Worm (Caenorhabditis elegans) whole organism, early embryonic: ENCODE data around the gene tofu-7.

Experiments
- B0310.2 ChIP-seq: sonication (generic microtip); optimal IDR thresholded peaks from 2 replicates; lab custom pipeline; 2016; ENCODE audit warnings: mild to moderate bottlenecking, missing genetic modification characterization, missing compliant biosample characterization
- F13C5.2 ChIP-seq: sonication (generic microtip); optimal IDR thresholded peaks from 2 replicates; lab custom pipeline; 2017; ENCODE audit warnings: mild to moderate bottlenecking, missing genetic modification characterization, inconsistent platforms, missing compliant biosample characterization
- aly-1 ChIP-seq: sonication (generic microtip); optimal IDR thresholded peaks from 2 replicates; lab custom pipeline; 2016; ENCODE audit warnings: missing genetic modification characterization, missing compliant biosample characterization
- ama-1 ChIP-seq: fragments of 150-350 bp; optimal IDR thresholded peaks from 2 replicates; lab custom pipeline; 2014
- ceh-13 ChIP-seq: fragments of 200-800 bp; sonication (Bioruptor generic); optimal IDR thresholded peaks from 2 replicates; lab custom pipeline; 2018; ENCODE audit warnings: mild to moderate bottlenecking, missing genetic modification characterization, missing compliant biosample characterization
- ceh-36 ChIP-seq: sonication (generic microtip); optimal IDR thresholded peaks from 2 replicates; lab custom pipeline; 2016; ENCODE audit warnings: missing genetic modification characterization, inconsistent platforms, missing compliant biosample characterization
- ets-7 ChIP-seq: sonication (generic microtip); optimal IDR thresholded peaks from 2 replicates; lab custom pipeline; 2016; ENCODE audit warnings: missing genotype, missing genetic modification characterization, missing compliant biosample characterization
- flt-1 ChIP-seq: fragments of 200-800 bp; sonication (Bioruptor generic); IDR thresholded peaks from 2 replicates; pipeline ENCODE4 v1.3.6; 2022; ENCODE audit warnings: missing genetic modification characterization, missing compliant biosample characterization
- hmbx-1 ChIP-seq: sonication (generic microtip); optimal IDR thresholded peaks from 2 replicates; lab custom pipeline; 2016; ENCODE audit warnings: mild to moderate bottlenecking, missing genetic modification characterization, missing compliant biosample characterization
- hmg-4 ChIP-seq: fragments of 200-800 bp; sonication (Bioruptor generic); optimal IDR thresholded peaks from 2 replicates; lab custom pipeline; 2018; ENCODE audit warnings: mild to moderate bottlenecking, missing genetic modification characterization, missing compliant biosample characterization
- hnd-1 ChIP-seq: sonication (generic microtip); optimal IDR thresholded peaks from 2 replicates; lab custom pipeline; 2016; ENCODE audit warnings: missing genetic modification characterization, missing compliant biosample characterization
- pes-1 ChIP-seq: fragments of 200-800 bp; sonication (Bioruptor generic); IDR thresholded peaks from 2 replicates; pipeline ENCODE4 v1.3.6; 2022; ENCODE audit warnings: missing genetic modification reagents, missing genetic modification characterization, missing compliant biosample characterization
- scrt-1 ChIP-seq: fragments of 200-800 bp; sonication (Bioruptor generic); IDR thresholded peaks from 2 replicates; pipeline ENCODE4 v1.3.6; 2022; ENCODE audit warnings: missing genetic modification characterization, missing compliant biosample characterization
- sea-1 ChIP-seq: fragments of 200-800 bp; sonication (Bioruptor generic); conservative IDR thresholded peaks from 2 replicates; pipeline ENCODE4 v1.3.6; 2022; ENCODE audit warnings: missing genetic modification characterization, missing compliant biosample characterization
- tbx-11 ChIP-seq: fragments of 200-800 bp; sonication (Bioruptor generic); IDR thresholded peaks from 2 replicates; pipeline ENCODE4 v1.3.6; 2022; ENCODE audit warnings: missing genetic modification characterization, missing compliant biosample characterization
- tbx-37 ChIP-seq: fragments of 200-800 bp; sonication (Bioruptor generic); conservative IDR thresholded peaks from 2 replicates; pipeline ENCODE4 v1.3.6; 2022; ENCODE audit warnings: missing genetic modification reagents, missing genetic modification characterization, missing compliant biosample characterization
- tra-4 ChIP-seq: sonication (generic microtip); optimal IDR thresholded peaks from 2 replicates; lab custom pipeline; 2017; ENCODE audit warnings: missing genetic modification characterization, missing compliant biosample characterization

The tofu-7 gene

DNA sequence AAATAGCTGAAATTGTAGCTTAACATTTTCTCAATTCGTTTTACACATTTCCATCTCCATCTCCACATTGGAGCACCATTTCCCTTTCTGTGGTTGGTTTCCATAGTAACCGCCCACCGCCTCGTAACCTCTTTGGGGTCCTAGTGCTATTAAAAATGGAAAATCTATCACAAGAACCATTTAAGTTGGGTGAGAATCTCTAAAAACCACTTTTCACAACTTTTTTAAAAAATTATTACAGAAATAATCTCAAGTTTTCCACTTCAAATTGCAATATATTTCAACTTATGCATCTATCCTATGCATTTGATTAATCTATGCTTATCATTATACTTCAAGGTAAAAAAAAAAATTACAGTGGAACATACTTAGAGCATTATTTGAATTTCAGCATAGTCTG lies 14.8 kb downstream of the tofu-7 start, which contains the start of gene tmem-17:
TSS of gene tmem-17 (plus strand) at position 301 of the 400 bp plus-strand sequence.
- TF ChIP-seq B0310.2 (tag; lab: Kevin White, UChicago) (no peak), tbx-11 (GFP tag; lab: Robert Waterston, UW) (no peak), hnd-1 (tag; lab: Kevin White, UChicago) (no peak), ets-7 (no peak), tbx-37 (GFP tag; lab: Robert Waterston, UW) (no peak), ceh-13 (GFP tag; lab: Kevin White, UChicago) (no peak), F13C5.2 (tag; lab: Kevin White, UChicago) (no peak), flt-1 (GFP tag; lab: Robert Waterston, UW) (no peak), tra-4 (no peak), ama-1 (lab: Kevin White, UChicago) (no peak), scrt-1 (GFP tag; lab: Robert Waterston, UW) (no peak), pes-1 (GFP tag; lab: Robert Waterston, UW) (no peak), ceh-36 (tag; lab: Kevin White, UChicago) (no peak), hmbx-1 (tag; lab: Kevin White, UChicago) (no peak), hmg-4 (GFP tag; lab: Kevin White, UChicago) (no peak), aly-1 (tag; lab: Kevin White, UChicago) (no peak), sea-1 (GFP tag; lab: Robert Waterston, UW) (no peak)

DNA sequence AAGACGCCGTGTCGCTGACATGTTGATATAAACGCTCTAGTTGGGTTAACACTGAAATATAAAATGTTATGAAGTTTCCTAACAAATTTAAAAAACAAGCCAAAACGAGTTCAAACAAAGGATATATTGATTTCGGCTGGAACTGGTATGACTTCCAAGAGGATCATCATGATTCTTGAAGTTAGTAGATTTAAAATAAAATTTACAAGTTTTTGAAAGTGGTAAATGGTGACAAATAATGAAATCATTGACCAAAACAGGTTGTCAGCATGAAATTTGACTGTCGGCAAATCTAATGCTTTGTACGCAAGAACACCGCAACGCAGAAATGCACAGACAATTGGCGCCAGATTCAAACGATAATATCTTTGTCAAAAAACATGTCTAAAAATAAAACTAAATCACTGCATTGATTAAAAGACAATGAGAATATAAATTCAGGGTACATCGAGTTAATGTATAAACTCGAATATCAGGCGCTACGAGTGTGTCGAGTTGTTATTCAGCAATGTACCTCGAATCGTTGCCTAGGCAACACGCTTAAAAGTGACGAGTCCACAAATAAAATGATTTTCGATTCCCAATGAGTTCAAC lies 16.2 kb downstream of the tofu-7 start, which contains the start of the genes ubc-18 and R01H2.8:
TSS of gene ubc-18 (minus strand) at position 51 of the 594 bp plus-strand sequence.
TSS of gene R01H2.8 (plus strand) at position 544 of the 594 bp plus-strand sequence.
- TF ChIP-seq B0310.2 (tag; lab: Kevin White, UChicago) (no peak), aly-1 (tag; lab: Kevin White, UChicago) (no peak), hmbx-1 (tag; lab: Kevin White, UChicago) (no peak), ets-7 (no peak), F13C5.2 (tag; lab: Kevin White, UChicago) (no peak), ceh-36 (tag; lab: Kevin White, UChicago) (no peak), hnd-1 (tag; lab: Kevin White, UChicago) (no peak), pes-1 (GFP tag; lab: Robert Waterston, UW) (no peak), hmg-4 (GFP tag; lab: Kevin White, UChicago) (no peak), sea-1 (GFP tag; lab: Robert Waterston, UW) (no peak), scrt-1 (GFP tag; lab: Robert Waterston, UW) (no peak)

- TF ChIP-seq flt-1 (GFP tag; lab: Robert Waterston, UW) (no peak), tra-4 (no peak), hmbx-1 (tag; lab: Kevin White, UChicago) (no peak), hnd-1 (tag; lab: Kevin White, UChicago) (no peak), ceh-13 (GFP tag; lab: Kevin White, UChicago) (no peak), ets-7 (no peak), hmg-4 (GFP tag; lab: Kevin White, UChicago) (no peak), ceh-36 (tag; lab: Kevin White, UChicago) (no peak), sea-1 (GFP tag; lab: Robert Waterston, UW) (no peak), tbx-11 (GFP tag; lab: Robert Waterston, UW) (no peak), aly-1 (tag; lab: Kevin White, UChicago) (no peak), B0310.2 (tag; lab: Kevin White, UChicago) (no peak)
Measured at ce11 chrIII:7067385-7067896, 17.4 kb downstream of the tofu-7 start, which contains the start of gene ger-1. Gene ger-1, minus strand, starts transcription at chrIII:7067477.

DNA sequence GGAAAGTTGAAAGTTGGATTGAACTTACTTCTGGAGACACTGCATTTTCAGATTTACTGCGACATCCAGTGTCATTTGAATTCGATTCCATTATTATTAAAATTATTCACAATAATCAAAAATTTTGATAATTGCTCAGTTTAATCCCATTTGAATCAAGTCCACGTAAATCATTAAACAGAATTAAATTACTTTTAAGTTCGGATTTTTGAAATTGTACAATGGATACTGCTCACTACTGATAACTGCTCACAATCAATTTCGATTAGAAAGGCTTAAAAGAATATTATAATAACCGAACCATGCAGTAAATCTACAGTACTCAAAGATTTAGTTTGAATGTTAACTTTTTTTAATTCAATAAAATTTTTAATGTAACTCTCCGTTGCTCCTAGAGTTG lies 20.6 kb downstream of the tofu-7 start, which contains the start of gene R01H2.4:
TSS of gene R01H2.4 (minus strand) at position 101 of the 400 bp plus-strand sequence.
- TF ChIP-seq ama-1 (lab: Kevin White, UChicago) (no peak), pes-1 (GFP tag; lab: Robert Waterston, UW) (no peak)

DNA sequence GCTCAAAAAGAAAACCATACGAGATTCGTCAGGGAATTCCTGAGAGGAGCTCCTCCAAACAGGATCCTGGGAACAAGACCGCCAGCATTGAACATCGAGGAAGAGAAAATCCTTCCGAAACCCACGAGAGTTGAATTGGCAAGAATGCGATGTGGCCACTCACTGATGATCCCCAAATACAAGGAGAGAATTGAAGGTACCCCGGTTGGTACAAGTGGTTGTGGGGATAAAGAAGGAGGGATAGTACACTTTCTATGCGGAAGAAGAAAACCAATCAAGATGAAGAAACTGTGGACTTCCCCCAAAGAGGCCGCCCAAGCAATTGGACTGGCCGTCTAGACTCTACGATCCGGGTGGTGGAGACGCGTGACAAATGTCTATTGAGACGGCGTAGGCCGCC lies 21.8 kb downstream of the tofu-7 start:
- TF ChIP-seq ama-1 (lab: Kevin White, UChicago) (no peak), tbx-11 (GFP tag; lab: Robert Waterston, UW) (no peak), hmg-4 (GFP tag; lab: Kevin White, UChicago) (no peak), B0310.2 (tag; lab: Kevin White, UChicago) (no peak), pes-1 (GFP tag; lab: Robert Waterston, UW) (no peak), aly-1 (tag; lab: Kevin White, UChicago) (no peak), tbx-37 (GFP tag; lab: Robert Waterston, UW) (no peak), scrt-1 (GFP tag; lab: Robert Waterston, UW) (no peak), tra-4 (no peak), F13C5.2 (tag; lab: Kevin White, UChicago) (no peak), sea-1 (GFP tag; lab: Robert Waterston, UW) (no peak), ets-7 (no peak), hnd-1 (tag; lab: Kevin White, UChicago) (no peak), ceh-13 (GFP tag; lab: Kevin White, UChicago) (no peak), hmbx-1 (tag; lab: Kevin White, UChicago) (no peak), ceh-36 (tag; lab: Kevin White, UChicago) (no peak), flt-1 (GFP tag; lab: Robert Waterston, UW) (no peak)

- TF ChIP-seq hmg-4 (GFP tag; lab: Kevin White, UChicago) = no peak
Measured at ce11 chrIII:7062580-7062979, 22.2 kb downstream of the tofu-7 start, which contains the start of gene R01H2.1. Gene R01H2.1, plus strand, starts transcription at chrIII:7062880.

DNA sequence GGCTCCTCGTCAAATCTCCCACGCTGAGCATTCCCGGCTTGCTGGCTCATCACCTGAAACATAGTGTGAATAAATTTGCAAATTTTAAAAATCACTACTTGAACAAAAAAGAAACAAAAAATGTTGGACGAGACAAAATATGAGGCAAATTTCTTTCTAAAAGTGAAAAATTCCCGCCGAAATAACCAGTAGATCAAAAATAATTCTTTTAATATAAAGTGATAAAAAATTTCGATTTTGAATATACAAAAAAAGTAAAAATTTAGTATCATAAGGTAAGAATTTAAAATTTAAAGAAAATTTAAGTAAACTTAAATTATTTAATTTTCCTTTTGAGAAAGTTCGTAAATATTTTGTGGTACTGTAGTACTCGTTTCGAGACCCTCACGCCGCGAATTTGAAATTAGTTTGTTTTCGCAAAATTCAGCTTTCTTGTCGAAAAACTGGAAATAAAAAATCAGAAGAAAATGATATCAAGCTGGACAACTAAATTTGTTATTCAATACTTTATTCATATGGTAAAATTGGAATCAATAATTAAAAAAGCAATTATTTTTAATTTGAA lies 24.2 kb downstream of the tofu-7 start, which contains the start of gene egg-2:
TSS of gene egg-2 (minus strand) at position 53 of the 565 bp plus-strand sequence.
- TF ChIP-seq F13C5.2 (tag; lab: Kevin White, UChicago) (no peak), pes-1 (GFP tag; lab: Robert Waterston, UW) (no peak), ceh-36 (tag; lab: Kevin White, UChicago) (no peak), aly-1 (tag; lab: Kevin White, UChicago) (no peak)
